Worm (Caenorhabditis elegans) whole organism, mixed stage, embryonic: Measurements from ENCODE around the gene srw-62.

Source experiments
- bed-3 ChIP-seq: fragments of 200-800 bp; sonication (Bioruptor generic); optimal IDR thresholded peaks from 3 replicates; lab custom pipeline; 2018; ENCODE audit warnings: mild to moderate bottlenecking, missing genetic modification characterization, moderate library complexity, missing compliant biosample characterization
- lin-13 ChIP-seq: fragments of 150-350 bp; optimal IDR thresholded peaks from 2 replicates; lab custom pipeline; 2014; ENCODE audit warnings: missing biosample characterization, missing genetic modification characterization
- nhr-237 ChIP-seq: fragments of 150-350 bp; optimal IDR thresholded peaks from 2 replicates; lab custom pipeline; 2014; ENCODE audit warnings: missing biosample characterization, missing genetic modification characterization
- pha-4 ChIP-seq: fragments of 150-350 bp; optimal IDR thresholded peaks from 2 replicates; lab custom pipeline; 2018; ENCODE audit warnings: missing biosample characterization, missing genetic modification reagents, missing genetic modification characterization
- unc-62 ChIP-seq: fragments of 150-350 bp; optimal IDR thresholded peaks from 2 replicates; lab custom pipeline; 2014; ENCODE audit warnings: missing biosample characterization, missing genetic modification reagents, missing genetic modification characterization

DNA sequence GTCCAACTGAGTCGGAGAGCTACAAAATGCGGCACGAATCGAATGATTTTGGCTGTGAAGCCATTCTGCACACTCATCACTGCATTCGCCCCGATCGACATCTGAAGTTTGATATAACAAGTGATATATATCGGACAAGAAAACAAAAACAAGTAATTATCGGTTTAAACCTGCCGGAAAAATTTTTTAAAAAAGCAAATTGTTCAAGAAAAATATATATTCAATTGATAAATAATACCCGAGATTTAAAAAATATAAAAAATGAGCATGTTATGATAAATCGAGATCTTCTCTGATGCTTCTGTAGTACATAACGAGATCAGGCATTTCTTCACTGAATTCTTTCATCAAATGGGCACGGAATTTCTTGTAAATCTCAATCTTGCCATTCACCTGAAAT is 28.5 kb downstream of the srw-62 start, which contains the start of gene T09A5.5:
- no peak for TF ChIP-seq lin-13 (tag; lab: Kevin White, UChicago)
- no peak for TF ChIP-seq bed-3 (GFP tag; lab: Kevin White, UChicago)
- TF ChIP-seq pha-4, result no peak
- no peak for TF ChIP-seq unc-62 (GFP tag; lab: Kevin White, UChicago)
- no peak for TF ChIP-seq nhr-237 (tag; lab: Kevin White, UChicago)
